Comparison of ENCODE assay signal across 2 worm cellular contexts in the genomic region with DNA sequence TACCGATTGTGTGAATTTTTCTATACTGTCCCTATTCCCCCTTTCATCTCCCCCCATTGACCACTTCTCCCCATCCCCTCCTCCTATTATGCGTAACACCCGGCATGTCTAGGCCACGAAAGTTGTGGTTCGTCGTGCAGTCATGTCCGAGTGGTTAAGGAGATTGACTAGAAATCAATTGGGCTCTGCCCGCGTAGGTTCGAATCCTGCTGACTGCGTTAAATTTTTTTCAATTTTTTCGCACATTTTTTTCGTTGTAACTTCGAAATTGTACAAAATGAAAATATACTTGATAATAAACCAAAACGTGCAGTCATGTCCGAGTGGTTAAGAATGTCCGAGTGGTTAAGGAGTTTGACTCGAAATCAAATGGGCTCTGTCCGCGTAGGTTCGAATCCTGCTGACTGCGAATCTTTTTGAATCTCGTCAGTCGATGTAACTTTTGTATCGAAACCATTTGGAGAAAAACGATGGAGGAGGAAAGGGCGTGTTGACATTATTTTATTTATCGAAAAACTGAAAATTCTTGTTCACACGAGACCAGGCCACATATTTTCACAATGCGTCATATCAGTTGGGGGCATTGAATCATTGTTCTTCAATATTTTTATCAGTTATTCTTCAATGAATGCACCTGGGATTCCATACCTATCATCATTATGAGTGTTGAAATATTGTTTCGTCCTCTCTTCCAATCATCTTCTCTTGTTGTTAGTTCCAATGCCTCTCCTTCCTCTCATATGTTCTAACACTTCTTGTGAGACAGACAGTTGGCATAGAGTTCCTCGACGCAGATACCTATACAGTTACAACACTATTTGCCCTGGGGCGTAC.
TF ChIP-seq lines count a peak whose summit lies in the region.

A gene (plus strand): TSS at position 812 of the 834 bp plus-strand sequence.

TF ChIP-seq in whole organism, L1 larva, 84 proteins besides CTCF, POLR2A, EP300 and RAD21 (continued from another document):
- TF ChIP-seq nhr-20 (tag; optimal IDR thresholded peaks at IDR 0.05; lab: Kevin White, UChicago) = peak; percentile 38
- TF ChIP-seq lsy-2 (tag; optimal IDR thresholded peaks at IDR 0.05; lab: Kevin White, UChicago) = peak; percentile 45 to 73
- no peak for TF ChIP-seq C04F5.9 (tag; optimal IDR thresholded peaks at IDR 0.05; lab: Kevin White, UChicago)
- TF ChIP-seq ztf-4 (tag; optimal IDR thresholded peaks at IDR 0.05; lab: Kevin White, UChicago) = no peak
- TF ChIP-seq pqm-1 (tag; optimal IDR thresholded peaks at IDR 0.05; lab: Kevin White, UChicago) = no peak
- peak; percentile 72 for TF ChIP-seq nhr-71 (tag; optimal IDR thresholded peaks at IDR 0.05; lab: Kevin White, UChicago)
- no peak for TF ChIP-seq fkh-10 (GFP tag; optimal IDR thresholded peaks at IDR 0.05; lab: Kevin White, UChicago)
- TF ChIP-seq aha-1 (tag; optimal IDR thresholded peaks at IDR 0.05; lab: Kevin White, UChicago) = no peak
- no peak for TF ChIP-seq pag-3 (tag; optimal IDR thresholded peaks at IDR 0.05; lab: Kevin White, UChicago; ENCODE audit: borderline replicate concordance, insufficient read depth)
- TF ChIP-seq ceh-88 (GFP tag; IDR thresholded peaks at IDR 0.05; lab: Robert Waterston, UW) = 0 out of 2 replicates have a peak, but pooled peaks have one; percentile 18
- TF ChIP-seq lin-39 (tag; optimal IDR thresholded peaks at IDR 0.05; lab: Kevin White, UChicago) = no peak
- no peak for TF ChIP-seq mef-2 (tag; optimal IDR thresholded peaks at IDR 0.05; lab: Kevin White, UChicago)
- TF ChIP-seq C16A3.4 (tag; optimal IDR thresholded peaks at IDR 0.05; lab: Kevin White, UChicago) = peak; percentile 57
- peak; percentile 60 for TF ChIP-seq dsc-1 (tag; optimal IDR thresholded peaks at IDR 0.05; lab: Kevin White, UChicago)
- no peak for TF ChIP-seq alr-1 (tag; optimal IDR thresholded peaks at IDR 0.05; lab: Kevin White, UChicago; ENCODE audit: borderline replicate concordance)
- TF ChIP-seq mdl-1 (tag; optimal IDR thresholded peaks at IDR 0.05; lab: Kevin White, UChicago) = peak in 1 of 2 experiments; percentile 23
- no peak for TF ChIP-seq zag-1 (tag; optimal IDR thresholded peaks at IDR 0.05; lab: Kevin White, UChicago)
- TF ChIP-seq fkh-4 (tag; optimal IDR thresholded peaks at IDR 0.05; lab: Kevin White, UChicago; ENCODE audit: borderline replicate concordance) = no peak
- TF ChIP-seq ceh-82 (tag; optimal IDR thresholded peaks at IDR 0.05; lab: Kevin White, UChicago) = peak in 2 of 3 experiments; percentile 62 to 73
- TF ChIP-seq tbx-2 (tag; optimal IDR thresholded peaks at IDR 0.05; lab: Kevin White, UChicago) = peak; percentile 35
- TF ChIP-seq aly-2 (tag; optimal IDR thresholded peaks at IDR 0.05; lab: Kevin White, UChicago) = no peak
- peak; percentile 58 for TF ChIP-seq hpl-2 (GFP tag; optimal IDR thresholded peaks at IDR 0.05; lab: Kevin White, UChicago)
- TF ChIP-seq sptf-1 (tag; optimal IDR thresholded peaks at IDR 0.05; lab: Kevin White, UChicago) = no peak
- TF ChIP-seq egl-27 (tag; optimal IDR thresholded peaks at IDR 0.05; lab: Kevin White, UChicago) = peak in 1 of 2 experiments; percentile 3
- peak; percentile 58 for TF ChIP-seq irx-1 (tag; optimal IDR thresholded peaks at IDR 0.05; lab: Kevin White, UChicago)
- no peak for TF ChIP-seq lir-3 (tag; optimal IDR thresholded peaks at IDR 0.05; lab: Kevin White, UChicago; ENCODE audit: poor library complexity)
- peak; percentile 40 for TF ChIP-seq xbp-1 (tag; optimal IDR thresholded peaks at IDR 0.05; lab: Kevin White, UChicago)
- TF ChIP-seq ets-5 (GFP tag; IDR thresholded peaks at IDR 0.05; lab: Robert Waterston, UW) = no peak

TF ChIP-seq in whole organism, young adult, 124 proteins besides CTCF, POLR2A, EP300 and RAD21 (continued from another document):
- TF ChIP-seq F22D6.2 (tag; optimal IDR thresholded peaks at IDR 0.05; lab: Kevin White, UChicago) = peak; percentile 27
- peak; percentile 88 for TF ChIP-seq lin-26 (GFP tag; IDR thresholded peaks at IDR 0.05; lab: Robert Waterston, UW)
- peak; percentile 80 for TF ChIP-seq nfyb-1 (GFP tag; IDR thresholded peaks at IDR 0.05; lab: Robert Waterston, UW)
- no peak for TF ChIP-seq zfh-2 (GFP tag; conservative IDR thresholded peaks at IDR 0.05; lab: Robert Waterston, UW)
- no peak for TF ChIP-seq hlh-12 (tag; optimal IDR thresholded peaks at IDR 0.05; lab: Kevin White, UChicago)
- peak; percentile 62 for TF ChIP-seq mcd-1 (GFP tag; IDR thresholded peaks at IDR 0.05; lab: Robert Waterston, UW)
- peak; percentile 69; the same call in 1 of the 2 replicates for TF ChIP-seq attf-3 (GFP tag; conservative IDR thresholded peaks at IDR 0.05; lab: Robert Waterston, UW)
- TF ChIP-seq Y53F4B.3 (GFP tag; IDR thresholded peaks at IDR 0.05; lab: Robert Waterston, UW) = no peak
- TF ChIP-seq ztf-28 (GFP tag; IDR thresholded peaks at IDR 0.05; lab: Robert Waterston, UW) = 0 out of 2 replicates have a peak, but pooled peaks have one; percentile 49
- no peak; the same call in 1 of the 2 replicates for TF ChIP-seq B0019.2 (GFP tag; conservative IDR thresholded peaks at IDR 0.05; lab: Robert Waterston, UW)
- TF ChIP-seq die-1 (tag; optimal IDR thresholded peaks at IDR 0.05; lab: Kevin White, UChicago) = peak; percentile 86
- peak; percentile 50; the same call in 1 of the 2 replicates for TF ChIP-seq lir-1 (GFP tag; conservative IDR thresholded peaks at IDR 0.05; lab: Robert Waterston, UW)
- peak; percentile 71 for TF ChIP-seq athp-1 (tag; optimal IDR thresholded peaks at IDR 0.05; lab: Kevin White, UChicago)
- peak; percentile 28 for TF ChIP-seq pha-4 (tag; optimal IDR thresholded peaks at IDR 0.05; lab: Kevin White, UChicago)
- peak; percentile 78; the same call in 1 of the 2 replicates for TF ChIP-seq ekl-4 (GFP tag; IDR thresholded peaks at IDR 0.05; lab: Robert Waterston, UW)
- peak; percentile 42 for TF ChIP-seq dpl-1 (GFP tag; optimal IDR thresholded peaks at IDR 0.05; lab: Kevin White, UChicago)
- TF ChIP-seq cebp-2 (GFP tag; IDR thresholded peaks at IDR 0.05; lab: Robert Waterston, UW) = 0 out of 2 replicates have a peak, but pooled peaks have one; percentile 66
- peak; percentile 9 for TF ChIP-seq ceh-27 (GFP tag; optimal IDR thresholded peaks at IDR 0.05; lab: Kevin White, UChicago)
- peak; percentile 37 for TF ChIP-seq lsy-27 (tag; optimal IDR thresholded peaks at IDR 0.05; lab: Kevin White, UChicago; ENCODE audit: borderline replicate concordance, insufficient read depth)
- peak; percentile 80 for TF ChIP-seq ZK185.1 (tag; optimal IDR thresholded peaks at IDR 0.05; lab: Kevin White, UChicago; ENCODE audit: poor library complexity, severe bottlenecking)
- peak; percentile 78 for TF ChIP-seq nhr-90 (tag; optimal IDR thresholded peaks at IDR 0.05; lab: Kevin White, UChicago)
- no peak for TF ChIP-seq xnd-1 (tag; optimal IDR thresholded peaks at IDR 0.05; lab: Kevin White, UChicago)
- TF ChIP-seq mxl-1 (tag; optimal IDR thresholded peaks at IDR 0.05; lab: Kevin White, UChicago) = peak; percentile 85
- TF ChIP-seq F55B11.4 (tag; optimal IDR thresholded peaks at IDR 0.05; lab: Kevin White, UChicago; ENCODE audit: borderline replicate concordance, insufficient read depth) = no peak
